Fruit fly (Drosophila melanogaster): Measurements from ENCODE around the gene COX4.

dm6 chr2L:19958520-19959161 lies at the start of gene COX4:
- TF ChIP-seq CG8478 (optimal IDR thresholded peaks at IDR 0.05), result no peak
- TF ChIP-seq psq (optimal IDR thresholded peaks at IDR 0.05), result no peak
- TF ChIP-seq pan (optimal IDR thresholded peaks at IDR 0.05), result no peak
- no peak for TF ChIP-seq usp (GFP tag; optimal IDR thresholded peaks at IDR 0.05)
- TF ChIP-seq EcR (GFP tag; optimal IDR thresholded peaks at IDR 0.05), result no peak

All from whole organism.